Worm (Caenorhabditis elegans) whole organism, L2 larva: Measurements from ENCODE around the gene Y40A1A.2.

ENCODE experiments used
- C34F6.9 ChIP-seq: fragments of 150-350 bp; optimal IDR thresholded peaks from 2 replicates; lab custom pipeline; 2014; ENCODE audit warnings: missing biosample characterization, missing genetic modification characterization
- F13H6.1 ChIP-seq: sonication (generic microtip); optimal IDR thresholded peaks from 2 replicates; lab custom pipeline; 2016; ENCODE audit warnings: missing genetic modification characterization, missing compliant biosample characterization
- Y55F3AM.14 ChIP-seq: fragments of 200-800 bp; sonication (Bioruptor generic); optimal IDR thresholded peaks from 2 replicates; lab custom pipeline; 2018; ENCODE audit warnings: mild to moderate bottlenecking, missing genetic modification characterization, missing compliant biosample characterization
- alr-1 ChIP-seq: fragments of 150-350 bp; optimal IDR thresholded peaks from 2 replicates; lab custom pipeline; 2014; ENCODE audit warnings: missing biosample characterization, missing genetic modification characterization
- ama-1 ChIP-seq: fragments of 150-350 bp; optimal IDR thresholded peaks from 2 replicates; lab custom pipeline; 2018; ENCODE audit warnings: inconsistent platforms
- blmp-1 ChIP-seq: sonication (generic microtip); optimal IDR thresholded peaks from 2 replicates; lab custom pipeline; 2017; ENCODE audit warnings: missing genetic modification characterization, mild to moderate bottlenecking, missing compliant biosample characterization, antibody characterized with exemption, moderate library complexity; ENCODE audit not compliant: insufficient read depth
- ceh-16 ChIP-seq: fragments of 150-350 bp; optimal IDR thresholded peaks from 2 replicates; lab custom pipeline; 2014; ENCODE audit warnings: missing biosample characterization, missing genetic modification characterization
- ceh-82 ChIP-seq: fragments of 150-350 bp; optimal IDR thresholded peaks from 2 replicates; lab custom pipeline; 2014; ENCODE audit warnings: missing biosample characterization, missing genetic modification characterization
- crh-2 ChIP-seq: sonication (generic microtip); optimal IDR thresholded peaks from 2 replicates; lab custom pipeline; 2017; ENCODE audit warnings: missing biosample characterization, missing genetic modification characterization
- dmd-4 ChIP-seq: sonication (generic microtip); optimal IDR thresholded peaks from 2 replicates; lab custom pipeline; 2017; ENCODE audit warnings: missing biosample characterization, missing genetic modification characterization
- egl-27 ChIP-seq: sonication (generic microtip); optimal IDR thresholded peaks from 3 replicates; lab custom pipeline; 2017; ENCODE audit warnings: missing biosample characterization, missing genetic modification reagents, missing genetic modification characterization
- elt-1 ChIP-seq: fragments of 150-350 bp; optimal IDR thresholded peaks from 2 replicates; lab custom pipeline; 2014; ENCODE audit warnings: missing biosample characterization, missing genetic modification characterization
- elt-3 ChIP-seq: sonication (generic microtip); optimal IDR thresholded peaks from 2 replicates; lab custom pipeline; 2017; ENCODE audit warnings: missing biosample characterization, missing genetic modification characterization
- fos-1 ChIP-seq: fragments of 150-350 bp; optimal IDR thresholded peaks from 2 replicates; lab custom pipeline; 2014; ENCODE audit warnings: missing biosample characterization, missing genetic modification characterization
- gmeb-1 ChIP-seq: fragments of 150-350 bp; optimal IDR thresholded peaks from 2 replicates; lab custom pipeline; 2014; ENCODE audit warnings: missing biosample characterization, missing genetic modification characterization
- lin-13 ChIP-seq: fragments of 150-350 bp; optimal IDR thresholded peaks from 2 replicates; lab custom pipeline; 2014; ENCODE audit warnings: missing biosample characterization, missing genetic modification reagents, missing genetic modification characterization
- lsy-2 ChIP-seq, 2 experiments: fragments of 150-350 bp in 1 of 2; sonication (generic microtip) in 1 of 2; optimal IDR thresholded peaks; 2 replicates each; lab custom pipeline; 2014 to 2017; ENCODE audit warnings: missing biosample characterization in 2 of 2, missing genetic modification characterization in 2 of 2
- mab-5 ChIP-seq: fragments of 150-350 bp; optimal IDR thresholded peaks from 2 replicates; lab custom pipeline; 2014; ENCODE audit warnings: missing biosample characterization, missing genetic modification characterization
- mbf-1 ChIP-seq: sonication (generic microtip); optimal IDR thresholded peaks from 2 replicates; lab custom pipeline; 2017; ENCODE audit warnings: missing biosample characterization, missing genetic modification characterization
- nhr-12 ChIP-seq: fragments of 150-350 bp; optimal IDR thresholded peaks from 2 replicates; lab custom pipeline; 2014; ENCODE audit warnings: missing biosample characterization, missing genetic modification characterization
- nhr-129 ChIP-seq: fragments of 150-350 bp; optimal IDR thresholded peaks from 2 replicates; lab custom pipeline; 2014; ENCODE audit warnings: missing biosample characterization, missing genetic modification characterization
- nhr-21 ChIP-seq: fragments of 150-350 bp; optimal IDR thresholded peaks from 2 replicates; lab custom pipeline; 2014; ENCODE audit warnings: missing biosample characterization, missing genetic modification characterization
- nhr-23 ChIP-seq: fragments of 150-350 bp; optimal IDR thresholded peaks from 2 replicates; lab custom pipeline; 2014; ENCODE audit warnings: missing biosample characterization, missing genetic modification reagents, missing genetic modification characterization
- nhr-237 ChIP-seq: fragments of 150-350 bp; optimal IDR thresholded peaks from 2 replicates; lab custom pipeline; 2014; ENCODE audit warnings: missing biosample characterization, missing genetic modification characterization
- nhr-25 ChIP-seq: fragments of 150-350 bp; sonication (generic microtip); optimal IDR thresholded peaks from 3 replicates; lab custom pipeline; 2014; ENCODE audit warnings: missing biosample characterization, missing genetic modification characterization
- nhr-6 ChIP-seq: fragments of 150-350 bp; optimal IDR thresholded peaks from 2 replicates; lab custom pipeline; 2014; ENCODE audit warnings: missing biosample characterization, missing genetic modification characterization
- nhr-77 ChIP-seq: fragments of 150-350 bp; optimal IDR thresholded peaks from 2 replicates; lab custom pipeline; 2014; ENCODE audit warnings: missing biosample characterization, missing genetic modification characterization
- peb-1 ChIP-seq: fragments of 150-350 bp; optimal IDR thresholded peaks from 2 replicates; lab custom pipeline; 2014; ENCODE audit warnings: missing biosample characterization, missing genetic modification characterization
- sem-4 ChIP-seq: fragments of 150-350 bp; optimal IDR thresholded peaks from 2 replicates; lab custom pipeline; 2014; ENCODE audit warnings: missing biosample characterization, missing genetic modification reagents, missing genetic modification characterization
- skn-1 ChIP-seq: sonication (generic microtip); optimal IDR thresholded peaks from 2 replicates; lab custom pipeline; 2017; ENCODE audit warnings: missing biosample characterization, missing genetic modification characterization
- sma-3 ChIP-seq: sonication (generic microtip); optimal IDR thresholded peaks from 2 replicates; lab custom pipeline; 2016; ENCODE audit warnings: missing genetic modification reagents, missing genetic modification characterization, missing compliant biosample characterization
- sma-9 ChIP-seq, 2 experiments: fragments of 150-350 bp in 1 of 2; sonication (generic microtip) in 1 of 2; optimal IDR thresholded peaks; 2 replicates each; lab custom pipeline; 2014 to 2016; ENCODE audit warnings: missing genetic modification characterization in 2 of 2, mild to moderate bottlenecking in 1 of 2, missing biosample characterization in 1 of 2, missing compliant biosample characterization in 1 of 2, missing genetic modification reagents in 1 of 2, moderate library complexity in 1 of 2
- unc-39 ChIP-seq: fragments of 150-350 bp; optimal IDR thresholded peaks from 2 replicates; lab custom pipeline; 2014; ENCODE audit warnings: missing biosample characterization, missing genetic modification characterization
- unc-55 ChIP-seq: fragments of 150-350 bp; sonication (generic microtip); optimal IDR thresholded peaks from 3 replicates; lab custom pipeline; 2014; ENCODE audit warnings: missing biosample characterization, missing genetic modification reagents, missing genetic modification characterization
- unc-62 ChIP-seq: fragments of 150-350 bp; optimal IDR thresholded peaks from 2 replicates; lab custom pipeline; 2014; ENCODE audit warnings: missing biosample characterization, missing genetic modification reagents, missing genetic modification characterization

The Y40A1A.2 gene

DNA sequence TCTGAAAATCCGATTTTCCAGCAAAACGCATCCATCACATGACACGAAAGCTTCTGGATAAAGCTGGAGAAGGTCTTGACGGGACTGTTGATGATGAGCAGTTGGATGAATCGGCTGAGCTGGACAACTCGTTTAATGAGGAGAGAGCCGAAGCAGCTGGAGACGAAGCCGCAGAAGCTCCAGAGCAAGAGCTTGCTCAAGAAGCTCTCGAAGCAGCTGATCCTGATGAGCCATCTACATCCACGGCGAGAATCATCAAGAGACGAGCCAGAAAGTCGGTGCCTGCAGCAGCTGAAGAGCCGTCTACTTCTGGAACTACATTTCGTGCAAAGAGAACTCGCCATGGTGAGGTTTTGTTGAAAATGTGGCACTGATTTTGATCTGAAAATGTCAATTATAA is 26.1 kb upstream of the Y40A1A.2 start:
- TF ChIP-seq lsy-2 (tag; optimal IDR thresholded peaks at IDR 0.05; lab: Kevin White, UChicago) (no peak), unc-39 (tag; lab: Kevin White, UChicago) (no peak), mbf-1 (tag; lab: Kevin White, UChicago) (no peak), ceh-82 (tag; lab: Kevin White, UChicago) (no peak), nhr-6 (tag; lab: Kevin White, UChicago) (no peak), elt-3 (no peak), alr-1 (tag; lab: Kevin White, UChicago) (no peak), ceh-16 (tag; lab: Kevin White, UChicago) (no peak), crh-2 (no peak), sma-3 (no peak), egl-27 (tag; lab: Kevin White, UChicago) (no peak), nhr-12 (tag; lab: Kevin White, UChicago) (no peak), Y55F3AM.14 (GFP tag; lab: Kevin White, UChicago) (no peak), sma-9 (GFP tag; optimal IDR thresholded peaks at IDR 0.05; lab: Kevin White, UChicago) (no peak), sma-9 (tag; optimal IDR thresholded peaks at IDR 0.05; lab: Kevin White, UChicago) (no peak), ama-1 (lab: Kevin White, UChicago) (no peak), C34F6.9 (tag; lab: Kevin White, UChicago) (no peak), fos-1 (tag; lab: Kevin White, UChicago) (no peak), mab-5 (tag; lab: Kevin White, UChicago) (no peak), nhr-23 (tag; lab: Kevin White, UChicago) (no peak), blmp-1 (tag; lab: Kevin White, UChicago) (no peak)

DNA sequence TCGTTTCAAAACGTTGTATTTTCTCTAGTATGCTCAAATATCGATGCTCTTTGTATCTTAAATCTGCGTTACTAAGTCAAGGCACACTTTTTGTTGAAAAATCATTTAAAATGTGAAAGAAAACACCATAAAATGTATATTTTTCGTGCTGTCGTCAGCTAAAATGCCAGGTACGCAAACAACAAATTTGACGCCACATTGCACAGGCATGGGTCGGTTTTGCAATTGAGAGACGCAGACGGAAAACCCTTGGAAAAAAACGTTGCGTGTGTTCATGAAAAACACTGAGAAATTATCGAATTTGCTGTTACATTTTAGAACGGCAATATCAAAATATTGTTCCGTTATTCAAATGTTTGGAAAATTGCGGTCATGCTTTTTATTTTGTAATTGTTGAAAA is 25.7 kb upstream of the Y40A1A.2 start:
- TF ChIP-seq dmd-4 (tag; lab: Kevin White, UChicago) (no peak), nhr-25 (peak; percentile 51), F13H6.1 (tag; lab: Kevin White, UChicago) (peak; percentile 46), nhr-21 (tag; lab: Kevin White, UChicago) (no peak), Y55F3AM.14 (GFP tag; lab: Kevin White, UChicago) (no peak), nhr-6 (tag; lab: Kevin White, UChicago) (peak; percentile 65), fos-1 (tag; lab: Kevin White, UChicago) (peak; percentile 42), gmeb-1 (tag; lab: Kevin White, UChicago) (peak; percentile 27), lsy-2 (tag; optimal IDR thresholded peaks at IDR 0.05; lab: Kevin White, UChicago) (peak; percentile 57 to 73), C34F6.9 (tag; lab: Kevin White, UChicago) (peak; percentile 70), unc-55 (GFP tag; lab: Kevin White, UChicago) (peak; percentile 65), nhr-129 (tag; lab: Kevin White, UChicago) (peak; percentile 81), lin-13 (GFP tag; lab: Kevin White, UChicago) (peak; percentile 52), sem-4 (peak; percentile 24)

DNA sequence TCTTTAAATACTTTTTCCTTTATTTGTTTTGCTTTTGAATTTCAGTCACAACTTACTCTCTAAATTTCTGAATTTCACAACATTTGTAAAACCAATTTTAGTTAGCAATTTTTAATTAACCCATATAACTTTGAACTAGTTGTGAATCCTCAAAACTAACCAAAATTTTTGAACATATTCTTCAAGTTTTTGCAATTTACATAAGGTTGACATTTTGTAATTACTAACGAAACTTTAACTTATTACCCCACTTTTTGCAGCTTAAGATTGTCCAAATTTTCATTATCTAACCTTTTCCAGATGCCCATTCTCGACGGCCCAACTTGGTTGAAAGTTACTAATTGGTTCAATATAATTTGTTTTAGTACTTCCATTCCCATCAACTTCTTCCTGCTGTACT is 21.0 kb upstream of the Y40A1A.2 start, which contains the start of gene str-79:
str-79 (plus strand) TSS at position 301 of the 400 bp plus-strand sequence.
- TF ChIP-seq unc-39 (tag; lab: Kevin White, UChicago) (no peak), lsy-2 (tag; optimal IDR thresholded peaks at IDR 0.05; lab: Kevin White, UChicago) (no peak), ama-1 (lab: Kevin White, UChicago) (no peak), nhr-237 (tag; lab: Kevin White, UChicago) (no peak), Y55F3AM.14 (GFP tag; lab: Kevin White, UChicago) (no peak), nhr-129 (tag; lab: Kevin White, UChicago) (no peak), fos-1 (tag; lab: Kevin White, UChicago) (no peak), elt-1 (tag; lab: Kevin White, UChicago) (no peak), sma-9 (GFP tag; optimal IDR thresholded peaks at IDR 0.05; lab: Kevin White, UChicago) (no peak), sma-9 (tag; optimal IDR thresholded peaks at IDR 0.05; lab: Kevin White, UChicago) (no peak), skn-1 (tag; lab: Kevin White, UChicago) (no peak), unc-55 (GFP tag; lab: Kevin White, UChicago) (no peak), unc-62 (GFP tag; lab: Kevin White, UChicago) (no peak), mab-5 (tag; lab: Kevin White, UChicago) (no peak), blmp-1 (tag; lab: Kevin White, UChicago) (no peak), nhr-23 (tag; lab: Kevin White, UChicago) (no peak), nhr-77 (tag; lab: Kevin White, UChicago) (no peak)
- TF ChIP-seq, all 48 proteins: peak for 0

DNA sequence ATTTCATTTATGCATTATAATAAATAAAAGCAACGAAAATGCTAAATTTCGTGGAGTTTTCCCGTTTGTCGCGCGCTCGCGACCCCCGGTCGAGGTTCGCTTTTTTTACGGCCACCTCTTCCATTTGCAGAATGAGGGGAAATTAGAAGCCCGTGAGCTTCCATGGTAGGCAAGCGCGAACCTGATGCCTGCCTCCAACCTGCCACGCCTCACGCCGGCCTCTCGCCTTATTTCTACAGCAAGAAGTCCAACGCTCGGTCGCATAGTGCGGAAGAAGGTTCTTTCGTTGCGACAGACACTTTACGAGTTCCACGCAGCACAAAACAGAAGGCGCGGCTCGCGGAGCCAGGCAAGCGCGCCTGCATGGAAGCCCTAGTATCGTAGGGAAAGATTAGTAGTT is 18.9 kb upstream of the Y40A1A.2 start:
- TF ChIP-seq unc-62 (GFP tag; lab: Kevin White, UChicago) (no peak), unc-55 (GFP tag; lab: Kevin White, UChicago) (no peak), peb-1 (tag; lab: Kevin White, UChicago) (no peak), nhr-12 (tag; lab: Kevin White, UChicago) (no peak), crh-2 (no peak), mab-5 (tag; lab: Kevin White, UChicago) (no peak)
